ENCODE assay signal across 5 fruit fly cellular contexts in the genomic region with DNA sequence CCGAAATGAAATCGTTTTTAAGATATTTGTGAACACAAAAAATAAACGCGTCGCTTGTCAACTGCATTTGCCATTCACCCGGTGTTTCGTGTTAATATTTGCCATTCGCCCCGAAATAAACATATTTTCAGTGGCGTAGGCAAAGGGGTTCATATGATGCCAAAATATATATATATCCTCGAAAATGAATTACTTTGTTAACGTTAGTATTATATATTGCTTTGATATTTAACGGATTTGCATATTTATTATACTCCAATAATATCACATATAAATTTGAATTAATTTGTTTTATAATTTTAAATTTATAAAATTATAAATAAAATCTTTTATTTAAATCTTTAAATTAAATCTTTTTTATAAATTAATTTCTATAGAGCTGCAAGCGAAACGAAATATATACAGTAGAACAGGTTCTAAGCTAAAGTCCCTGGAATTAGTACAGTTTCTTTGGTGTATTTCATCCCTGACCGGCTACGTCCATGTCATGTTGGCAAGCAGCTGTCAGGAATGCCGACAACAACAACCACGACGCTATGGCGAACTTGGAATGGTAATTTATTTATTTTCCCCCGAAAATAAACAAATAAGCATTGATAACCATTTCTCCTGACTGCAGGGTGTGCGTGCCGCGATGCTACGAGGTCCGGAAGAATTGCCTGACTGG.
TF ChIP-seq lines count a peak whose summit lies in the region.

A gene (minus strand): TSS at position 102 of the 667 bp plus-strand sequence.
A gene (plus strand): TSS at position 495 of the 667 bp plus-strand sequence.

TF ChIP-seq in whole organism, adult, 20 proteins besides CTCF, POLR2A, EP300 and RAD21 (continued from another document):
- TF ChIP-seq CG11617 (GFP tag; optimal IDR thresholded peaks at IDR 0.05; lab: Kevin White, UChicago) (peak; percentile 96), CG7045 (GFP tag; optimal IDR thresholded peaks at IDR 0.05; lab: Kevin White, UChicago) (peak; percentile 92), toe (GFP tag; optimal IDR thresholded peaks at IDR 0.05; lab: Kevin White, UChicago) (peak; percentile 74), Clk (GFP tag; optimal IDR thresholded peaks at IDR 0.05; lab: Kevin White, UChicago) (peak; percentile 1)

TF ChIP-seq in whole organism, embryonic, 481 proteins besides CTCF, POLR2A, EP300 and RAD21 (continued from another document and continues in another):
- TF ChIP-seq Atf-2 (GFP tag; optimal IDR thresholded peaks at IDR 0.05; lab: Kevin White, UChicago), result no peak
- TF ChIP-seq bigmax (GFP tag; optimal IDR thresholded peaks at IDR 0.05; lab: Kevin White, UChicago), result no peak
- TF ChIP-seq row (GFP tag; IDR thresholded peaks at IDR 0.05; lab: Robert Waterston, UW), result peak; percentile 91
- peak; percentile 95 for TF ChIP-seq CG14710 (tag; optimal IDR thresholded peaks at IDR 0.05; lab: Kevin White, UChicago)
- peak; percentile 6 for TF ChIP-seq Camta (GFP tag; optimal IDR thresholded peaks at IDR 0.05; lab: Kevin White, UChicago)
- TF ChIP-seq CG4282 (GFP tag; optimal IDR thresholded peaks at IDR 0.05; lab: Kevin White, UChicago), result no peak
- TF ChIP-seq Eip74EF (GFP tag; optimal IDR thresholded peaks at IDR 0.05; lab: Kevin White, UChicago), result no peak
- peak; percentile 69 for TF ChIP-seq HLH54F (GFP tag; optimal IDR thresholded peaks at IDR 0.05; lab: Kevin White, UChicago)
- TF ChIP-seq fru (optimal IDR thresholded peaks at IDR 0.05; lab: Kevin White, UChicago), result no peak
- TF ChIP-seq lilli (GFP tag; optimal IDR thresholded peaks at IDR 0.05; lab: Kevin White, UChicago), result peak; percentile 81
- TF ChIP-seq CG10565 (GFP tag; optimal IDR thresholded peaks at IDR 0.05; lab: Kevin White, UChicago), result peak; percentile 43
- TF ChIP-seq ewg (GFP tag; optimal IDR thresholded peaks at IDR 0.05; lab: Kevin White, UChicago), result peak; percentile 74
- TF ChIP-seq CG2116 (GFP tag; optimal IDR thresholded peaks at IDR 0.05; lab: Kevin White, UChicago), result peak; percentile 73
- peak; percentile 47 for TF ChIP-seq Mes4 (GFP tag; optimal IDR thresholded peaks at IDR 0.05; lab: Kevin White, UChicago)
- no peak for TF ChIP-seq zen2 (GFP tag; IDR thresholded peaks at IDR 0.05; lab: Robert Waterston, UW; ENCODE audit: partially characterized antibody)
- no peak for TF ChIP-seq CG15011 (GFP tag; optimal IDR thresholded peaks at IDR 0.05; lab: Kevin White, UChicago)
- peak; percentile 59; the same call in 1 of the 3 replicates for TF ChIP-seq H15 (GFP tag; IDR thresholded peaks at IDR 0.05; lab: Robert Waterston, UW)
- peak; percentile 72; the same call in 1 of the 3 replicates for TF ChIP-seq CG11093 (GFP tag; IDR thresholded peaks at IDR 0.05; lab: Robert Waterston, UW)
- peak; percentile 96 for TF ChIP-seq CG1233 (GFP tag; optimal IDR thresholded peaks at IDR 0.05; lab: Kevin White, UChicago)
- 0 out of 3 replicates have a peak, but pooled peaks have one; percentile 63 for TF ChIP-seq CG6175 (GFP tag; IDR thresholded peaks at IDR 0.05; lab: Robert Waterston, UW)
- no peak for TF ChIP-seq tll (GFP tag; optimal IDR thresholded peaks at IDR 0.05; lab: Kevin White, UChicago)
- TF ChIP-seq CG6272 (GFP tag; IDR thresholded peaks at IDR 0.05; lab: Robert Waterston, UW), result peak; percentile 59; the same call in 1 of the 2 replicates
- TF ChIP-seq otp (GFP tag; IDR thresholded peaks at IDR 0.05; lab: Robert Waterston, UW), result no peak
- TF ChIP-seq Hr51 (GFP tag; optimal IDR thresholded peaks at IDR 0.05; lab: Kevin White, UChicago), result peak; percentile 50 to 93
- TF ChIP-seq CG6791 (GFP tag; IDR thresholded peaks at IDR 0.05; lab: Robert Waterston, UW; ENCODE audit: partially characterized antibody), result no peak
- no peak for TF ChIP-seq mld (GFP tag; IDR thresholded peaks at IDR 0.05; lab: Robert Waterston, UW; ENCODE audit: partially characterized antibody)
- peak; percentile 53 for TF ChIP-seq CG18476 (GFP tag; optimal IDR thresholded peaks at IDR 0.05; lab: Kevin White, UChicago)
- TF ChIP-seq Gsc (GFP tag; IDR thresholded peaks at IDR 0.05; lab: Robert Waterston, UW), result no peak; the same call in 1 of the 2 replicates

TF ChIP-seq in whole organism, prepupa, 60 proteins besides CTCF, POLR2A, EP300 and RAD21 (continued from another document and continues in another):
- peak; percentile 76 for TF ChIP-seq CG31627 (GFP tag; optimal IDR thresholded peaks at IDR 0.05; lab: Kevin White, UChicago)
- TF ChIP-seq CG15336 (GFP tag; IDR thresholded peaks at IDR 0.05; lab: Robert Waterston, UW), result peak; percentile 69
- TF ChIP-seq esn (GFP tag; optimal IDR thresholded peaks at IDR 0.05; lab: Kevin White, UChicago), result peak; percentile 91
- TF ChIP-seq CG34406 (GFP tag; optimal IDR thresholded peaks at IDR 0.05; lab: Kevin White, UChicago), result peak; percentile 92
- TF ChIP-seq CG8119 (GFP tag; IDR thresholded peaks at IDR 0.05; lab: Robert Waterston, UW), result no peak; the same call in 1 of the 3 replicates
- TF ChIP-seq Eip75B (GFP tag; optimal IDR thresholded peaks at IDR 0.05; lab: Kevin White, UChicago), result no peak
- no peak for TF ChIP-seq CG1621 (tag; optimal IDR thresholded peaks at IDR 0.05; lab: Kevin White, UChicago)
- peak; percentile 91 for TF ChIP-seq CG3032 (tag; optimal IDR thresholded peaks at IDR 0.05; lab: Kevin White, UChicago)
- peak; percentile 73 for TF ChIP-seq spab (GFP tag; optimal IDR thresholded peaks at IDR 0.05; lab: Kevin White, UChicago)
- peak; percentile 93 for TF ChIP-seq CG32006 (GFP tag; optimal IDR thresholded peaks at IDR 0.05; lab: Kevin White, UChicago)
- no peak for TF ChIP-seq fd85E (GFP tag; optimal IDR thresholded peaks at IDR 0.05; lab: Kevin White, UChicago)
- TF ChIP-seq lz (GFP tag; optimal IDR thresholded peaks at IDR 0.05; lab: Kevin White, UChicago), result peak; percentile 81
- peak; percentile 86 for TF ChIP-seq Ets96B (tag; optimal IDR thresholded peaks at IDR 0.05; lab: Kevin White, UChicago)
- peak; percentile 85 for TF ChIP-seq CG6792 (GFP tag; optimal IDR thresholded peaks at IDR 0.05; lab: Kevin White, UChicago)
- peak; percentile 73 for TF ChIP-seq Lpt (GFP tag; optimal IDR thresholded peaks at IDR 0.05; lab: Kevin White, UChicago)
- TF ChIP-seq CG6854 (GFP tag; optimal IDR thresholded peaks at IDR 0.05; lab: Kevin White, UChicago), result peak; percentile 75
- 0 out of 2 replicates have a peak, but pooled peaks have one; percentile 30 for TF ChIP-seq Gug (GFP tag; IDR thresholded peaks at IDR 0.05; lab: Robert Waterston, UW)
- TF ChIP-seq CG10631 (GFP tag; optimal IDR thresholded peaks at IDR 0.05; lab: Kevin White, UChicago), result peak; percentile 93
- peak; percentile 54 for TF ChIP-seq vri (GFP tag; optimal IDR thresholded peaks at IDR 0.05; lab: Kevin White, UChicago)
- no peak for TF ChIP-seq CG4318 (GFP tag; optimal IDR thresholded peaks at IDR 0.05; lab: Kevin White, UChicago)
- no peak for TF ChIP-seq svp (GFP tag; lab: Kevin White, UChicago)
- peak; percentile 91 for TF ChIP-seq CG8632 (GFP tag; optimal IDR thresholded peaks at IDR 0.05; lab: Kevin White, UChicago)
- TF ChIP-seq topi (GFP tag; optimal IDR thresholded peaks at IDR 0.05; lab: Kevin White, UChicago), result peak; percentile 76
- TF ChIP-seq CG11294 (GFP tag; IDR thresholded peaks at IDR 0.05; lab: Robert Waterston, UW), result peak; percentile 54; the same call in 1 of the 2 replicates
- TF ChIP-seq OdsH (GFP tag; optimal IDR thresholded peaks at IDR 0.05; lab: Kevin White, UChicago), result peak; percentile 89
- no peak; the same call in 2 of the 3 replicates for TF ChIP-seq CG6163 (GFP tag; IDR thresholded peaks at IDR 0.05; lab: Robert Waterston, UW)
- TF ChIP-seq CG11762 (GFP tag; optimal IDR thresholded peaks at IDR 0.05; lab: Kevin White, UChicago; ENCODE audit: insufficient read depth), result peak; percentile 96
- TF ChIP-seq salr (GFP tag; optimal IDR thresholded peaks at IDR 0.05; lab: Kevin White, UChicago), result peak in 1 of 2 experiments; percentile 43
- no peak for TF ChIP-seq Met (GFP tag; optimal IDR thresholded peaks at IDR 0.05; lab: Kevin White, UChicago)
- TF ChIP-seq Smox (GFP tag; optimal IDR thresholded peaks at IDR 0.05; lab: Kevin White, UChicago), result no peak

TF ChIP-seq in whole organism, pupa, 21 proteins besides CTCF, POLR2A, EP300 and RAD21 (continued from another document):
- TF ChIP-seq CG8159 (tag; optimal IDR thresholded peaks at IDR 0.05; lab: Kevin White, UChicago) (peak; percentile 98), rn (GFP tag; IDR thresholded peaks at IDR 0.05; lab: Robert Waterston, UW) (no peak)

TF ChIP-seq in whole organism, wandering third instar larva, 38 proteins besides CTCF, POLR2A, EP300 and RAD21 (continued from another document):
- TF ChIP-seq usp (GFP tag; optimal IDR thresholded peaks at IDR 0.05; lab: Kevin White, UChicago), result no peak
- no peak for TF ChIP-seq dl (GFP tag; optimal IDR thresholded peaks at IDR 0.05; lab: Kevin White, UChicago; ENCODE audit: insufficient read depth in 1 of 2, partially characterized antibody in 2 of 2)
- no peak for TF ChIP-seq GATAd (GFP tag; optimal IDR thresholded peaks at IDR 0.05; lab: Kevin White, UChicago)
- TF ChIP-seq CG9705 (GFP tag; optimal IDR thresholded peaks at IDR 0.05; lab: Kevin White, UChicago), result peak; percentile 78
- TF ChIP-seq br (GFP tag; optimal IDR thresholded peaks at IDR 0.05; lab: Kevin White, UChicago), result peak; percentile 64
- no peak for TF ChIP-seq pan (optimal IDR thresholded peaks at IDR 0.05; lab: Kevin White, UChicago)
- TF ChIP-seq Mio (GFP tag; optimal IDR thresholded peaks at IDR 0.05; lab: Kevin White, UChicago), result peak; percentile 44
- peak; percentile 41 for TF ChIP-seq sage (GFP tag; optimal IDR thresholded peaks at IDR 0.05; lab: Kevin White, UChicago)
- peak; percentile 44 for TF ChIP-seq Jra (GFP tag; optimal IDR thresholded peaks at IDR 0.05; lab: Kevin White, UChicago)
- peak; percentile 42 for TF ChIP-seq Myc (optimal IDR thresholded peaks at IDR 0.05; lab: Kevin White, UChicago)
- TF ChIP-seq lola (GFP tag; optimal IDR thresholded peaks at IDR 0.05; lab: Kevin White, UChicago), result no peak
- no peak for TF ChIP-seq Abd-B (GFP tag; optimal IDR thresholded peaks at IDR 0.05; lab: Kevin White, UChicago)
- peak; percentile 87 for TF ChIP-seq dmrt93B (GFP tag; optimal IDR thresholded peaks at IDR 0.05; lab: Kevin White, UChicago)
- no peak for TF ChIP-seq N (GFP tag; optimal IDR thresholded peaks at IDR 0.05; lab: Kevin White, UChicago)
- no peak for TF ChIP-seq tai (GFP tag; optimal IDR thresholded peaks at IDR 0.05; lab: Kevin White, UChicago)
- TF ChIP-seq rgr (GFP tag; optimal IDR thresholded peaks at IDR 0.05; lab: Kevin White, UChicago), result peak; percentile 86
- TF ChIP-seq psq (GFP tag; optimal IDR thresholded peaks at IDR 0.05; lab: Kevin White, UChicago), result peak; percentile 88
- TF ChIP-seq woc (GFP tag; optimal IDR thresholded peaks at IDR 0.05; lab: Kevin White, UChicago), result peak; percentile 63
- peak; percentile 44 for TF ChIP-seq sv (GFP tag; optimal IDR thresholded peaks at IDR 0.05; lab: Kevin White, UChicago)
- no peak for TF ChIP-seq Dfd (GFP tag; optimal IDR thresholded peaks at IDR 0.05; lab: Kevin White, UChicago)
